Worm (Caenorhabditis elegans) whole organism, young adult: ENCODE data around the gene sna-3.

Source experiments
- F33H1.4 ChIP-seq: fragments of 200-800 bp; sonication (Bioruptor generic); IDR thresholded peaks from 2 replicates; pipeline ENCODE4 v1.3.6; 2022; ENCODE audit warnings: missing genetic modification reagents, missing genetic modification characterization, missing compliant biosample characterization
- dpl-1 ChIP-seq: fragments of 150-350 bp; optimal IDR thresholded peaks from 2 replicates; lab custom pipeline; 2014; ENCODE audit warnings: missing biosample characterization, missing genetic modification reagents, missing genetic modification characterization
- him-1 ChIP-seq: sonication (generic microtip); optimal IDR thresholded peaks from 2 replicates; lab custom pipeline; 2016; ENCODE audit warnings: missing genotype, missing genetic modification reagents, missing genetic modification characterization, missing compliant biosample characterization
- hlh-26 ChIP-seq: fragments of 200-800 bp; sonication (Bioruptor generic); conservative IDR thresholded peaks from 2 replicates; pipeline ENCODE4 v1.3.6; 2022; ENCODE audit warnings: missing genetic modification reagents, missing genetic modification characterization, missing compliant biosample characterization
- lsy-27 ChIP-seq: sonication (generic microtip); optimal IDR thresholded peaks from 2 replicates; lab custom pipeline; 2017; ENCODE audit warnings: missing genetic modification characterization, mild to moderate bottlenecking, missing compliant biosample characterization, antibody characterized with exemption, missing genotype, borderline replicate concordance; ENCODE audit not compliant: insufficient read depth

DNA sequence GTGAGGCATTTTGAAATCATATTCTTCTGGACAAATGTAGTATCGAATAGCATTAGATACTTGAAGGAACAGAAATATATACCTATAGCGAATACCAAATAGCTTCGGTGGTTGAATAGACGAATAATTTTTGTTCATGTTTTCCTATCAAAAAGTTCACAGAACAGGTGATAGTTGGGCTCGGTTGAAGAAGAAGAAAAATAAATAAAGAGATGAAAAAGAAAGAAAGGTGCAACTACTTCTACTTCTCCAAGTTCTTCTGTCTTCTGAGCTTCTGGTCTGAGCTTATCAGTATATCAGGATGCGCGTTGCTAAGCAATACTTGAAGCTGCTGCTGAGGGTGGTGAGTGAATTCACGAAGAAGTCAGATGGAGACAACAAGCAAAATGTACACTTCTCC lies 7.9 kb upstream of the sna-3 start, which contains the start of gene C23G10.10:
- no peak for TF ChIP-seq lsy-27 (tag; lab: Kevin White, UChicago)
- no peak for TF ChIP-seq hlh-26 (GFP tag; lab: Robert Waterston, UW)
- TF ChIP-seq dpl-1 (GFP tag; lab: Kevin White, UChicago) = no peak
- TF ChIP-seq F33H1.4 (GFP tag; lab: Robert Waterston, UW) = no peak
- no peak for TF ChIP-seq him-1 (tag; lab: Kevin White, UChicago)
